Fruit fly (Drosophila melanogaster): ENCODE measurements around the gene salt.

Gene salt

DNA sequence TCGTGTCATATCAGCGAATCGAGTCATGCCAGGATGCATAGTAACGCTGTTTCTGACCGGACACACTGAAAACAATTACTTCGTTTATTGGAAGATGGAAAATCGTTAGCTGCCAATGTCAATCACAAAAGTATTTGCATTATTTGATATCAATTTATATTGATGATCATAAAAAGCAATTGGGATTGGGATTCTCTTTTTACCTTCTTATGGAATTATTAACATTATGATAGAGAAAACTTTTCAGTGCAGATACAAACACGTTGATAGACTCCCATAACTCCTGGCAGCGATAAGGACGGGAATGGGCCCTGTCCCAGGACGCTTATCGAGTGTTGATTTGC, 47.6 kb downstream of the salt start:
- TF ChIP-seq ttk (optimal IDR thresholded peaks at IDR 0.05), result no peak
- no peak for TF ChIP-seq psq (optimal IDR thresholded peaks at IDR 0.05)
- TF ChIP-seq insv (optimal IDR thresholded peaks at IDR 0.05), result no peak
- no peak for TF ChIP-seq Sin3A (optimal IDR thresholded peaks at IDR 0.05)
- no peak for TF ChIP-seq Myc (optimal IDR thresholded peaks at IDR 0.05)

DNA sequence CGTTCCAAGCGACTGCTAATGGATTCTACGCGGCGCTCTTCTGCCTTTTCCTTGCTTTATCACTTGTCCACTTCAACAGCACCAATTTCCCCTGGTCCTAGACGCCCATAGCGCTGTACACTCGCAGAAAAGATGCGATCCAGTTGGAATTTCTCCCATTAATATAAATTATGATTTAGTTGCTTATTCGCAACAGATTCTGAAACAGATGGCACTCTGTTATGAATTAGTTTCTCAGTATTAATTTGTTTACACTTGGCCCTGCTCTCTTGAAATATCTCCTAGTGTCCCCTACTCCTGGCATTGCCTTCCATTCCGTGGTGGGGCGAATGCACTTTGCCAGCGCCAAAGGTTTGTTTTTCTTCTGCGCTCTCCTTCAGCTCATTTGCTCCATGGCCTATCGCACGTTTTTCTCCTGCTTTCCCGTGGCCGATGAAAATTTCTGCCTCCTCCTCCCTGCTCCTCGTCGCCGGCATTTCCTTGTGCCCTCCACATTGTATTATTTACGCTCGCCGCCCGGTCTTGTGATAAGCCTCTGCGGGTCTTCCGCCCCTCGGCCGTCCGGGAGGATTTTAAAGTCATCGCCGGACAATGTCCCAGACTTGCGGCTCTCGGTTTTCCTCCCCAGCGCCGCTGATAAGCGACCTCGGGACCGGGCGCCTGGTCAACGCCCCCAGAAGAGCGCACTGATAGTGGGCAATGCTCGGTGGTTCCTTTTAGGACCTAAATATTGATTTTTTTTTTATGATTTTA, 48.2 kb downstream of the salt start:
- no peak for TF ChIP-seq Myc (optimal IDR thresholded peaks at IDR 0.05)

DNA sequence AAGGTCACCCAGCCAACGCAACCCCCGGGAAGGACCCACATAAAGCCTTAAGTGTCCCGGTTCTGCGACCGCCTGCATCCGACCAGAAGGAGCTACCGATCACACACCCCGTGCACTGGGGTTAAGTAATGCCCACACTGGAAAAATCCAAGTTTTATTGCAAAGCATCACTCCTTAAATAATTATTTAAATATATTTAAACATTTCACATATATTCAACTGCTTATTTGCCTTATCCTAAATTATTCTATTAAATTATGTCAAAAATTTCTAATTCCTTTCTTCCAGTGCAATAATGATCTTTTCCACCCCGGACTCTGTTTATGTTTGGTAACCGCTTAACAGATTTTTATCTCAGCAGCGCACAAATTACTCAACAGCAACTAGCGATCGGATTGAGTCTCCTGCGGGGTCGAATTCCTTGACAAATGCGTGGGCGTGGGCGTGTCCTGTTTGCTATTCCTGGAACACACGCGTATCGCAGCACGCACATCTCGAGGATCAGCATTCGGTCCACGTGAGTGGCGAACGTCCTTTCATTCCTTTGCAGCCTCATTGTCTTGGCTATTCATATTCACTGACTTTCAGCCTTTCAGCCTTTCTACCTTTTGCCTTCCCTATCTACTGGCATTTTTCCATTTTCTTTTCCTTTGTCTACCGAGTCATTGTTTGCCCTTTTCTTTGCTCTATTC, 49.8 kb downstream of the salt start:
- no peak for TF ChIP-seq h (optimal IDR thresholded peaks at IDR 0.05)
- no peak for TF ChIP-seq psq (optimal IDR thresholded peaks at IDR 0.05)
- TF ChIP-seq Myc (optimal IDR thresholded peaks at IDR 0.05), result no peak
- TF ChIP-seq ttk (optimal IDR thresholded peaks at IDR 0.05), result no peak
- no peak for TF ChIP-seq Sin3A (optimal IDR thresholded peaks at IDR 0.05)
- TF ChIP-seq insv (optimal IDR thresholded peaks at IDR 0.05), result no peak

DNA sequence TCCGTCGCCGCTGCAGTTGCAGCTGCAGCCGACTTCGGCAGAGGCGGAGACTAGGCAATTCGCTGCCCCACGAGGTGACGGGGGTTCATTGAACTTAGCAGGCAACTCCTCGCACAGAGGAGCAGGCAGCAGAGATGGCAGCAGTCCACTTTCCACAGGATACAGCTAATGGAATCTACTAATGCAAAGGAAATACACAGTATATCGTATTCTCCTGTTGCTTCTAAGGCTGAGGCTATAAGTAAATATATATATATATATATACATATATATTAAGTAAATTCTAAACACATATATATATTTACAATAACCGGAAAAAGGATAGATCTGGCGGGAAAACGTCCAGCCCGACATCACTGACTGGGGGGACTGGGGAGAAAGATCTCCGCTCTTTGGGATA, 51.1 kb downstream of the salt start:
- TF ChIP-seq ttk (optimal IDR thresholded peaks at IDR 0.05), result no peak
- TF ChIP-seq Sin3A (optimal IDR thresholded peaks at IDR 0.05), result no peak

DNA sequence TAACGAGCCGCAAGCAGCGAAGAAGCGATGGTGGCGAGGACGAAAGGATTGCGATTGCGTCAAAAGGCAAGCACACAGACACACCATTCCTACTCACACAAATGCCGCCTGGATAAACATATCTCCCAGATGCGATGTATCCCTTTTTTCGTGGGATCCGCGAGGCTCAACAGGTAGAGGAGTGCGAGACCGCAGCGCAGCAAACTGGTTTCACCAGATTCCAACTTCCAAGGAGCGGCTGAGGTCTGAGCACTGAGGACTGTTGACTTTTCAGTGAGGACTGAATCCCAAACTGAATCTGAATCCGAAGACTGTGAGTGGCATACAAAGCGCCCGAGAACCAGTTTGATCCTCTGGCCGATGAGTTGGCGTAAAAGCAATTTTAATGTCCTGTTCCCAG, 52.6 kb downstream of the salt start:
- TF ChIP-seq ttk (optimal IDR thresholded peaks at IDR 0.05) (no peak), psq (optimal IDR thresholded peaks at IDR 0.05) (no peak), insv (optimal IDR thresholded peaks at IDR 0.05) (no peak), Sin3A (optimal IDR thresholded peaks at IDR 0.05) (no peak), h (optimal IDR thresholded peaks at IDR 0.05) (no peak), Myc (optimal IDR thresholded peaks at IDR 0.05) (no peak)

All from Kc167 (cell line).